Worm (Caenorhabditis elegans): ENCODE measurements around the gene R107.2.

DNA sequence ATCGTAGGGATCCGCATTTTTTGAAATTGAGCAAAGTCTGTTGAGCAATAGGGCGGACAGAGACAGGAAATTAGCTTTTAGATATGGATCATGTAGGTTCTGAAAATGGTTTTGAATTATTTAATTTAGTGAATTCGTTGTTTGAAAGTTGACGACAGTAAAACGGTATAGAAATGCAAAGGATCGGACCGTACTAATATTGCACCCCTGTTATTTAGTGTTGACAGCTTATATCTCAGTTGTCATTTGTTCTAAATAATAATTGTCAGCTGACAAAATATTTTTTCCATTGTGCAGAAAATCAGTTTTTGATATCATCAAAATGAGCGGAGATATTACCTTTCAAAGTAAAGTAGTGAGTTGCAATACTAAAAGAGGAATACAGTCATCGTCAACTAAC is 25.6 kb upstream of the R107.2 start, which contains the start of gene lin-12:
- TF ChIP-seq R02D3.7 (tag; optimal IDR thresholded peaks at IDR 0.05): no peak
- no peak for TF ChIP-seq unc-130 (GFP tag; optimal IDR thresholded peaks at IDR 0.05)
- TF ChIP-seq nhr-11 (tag; optimal IDR thresholded peaks at IDR 0.05): no peak
- no peak for TF ChIP-seq Y75B8A.6 (GFP tag; IDR thresholded peaks at IDR 0.05)
- no peak for TF ChIP-seq jun-1 (tag; optimal IDR thresholded peaks at IDR 0.05)
- no peak for TF ChIP-seq snpc-4 (tag; optimal IDR thresholded peaks at IDR 0.05)
- no peak for TF ChIP-seq egl-27 (tag; optimal IDR thresholded peaks at IDR 0.05)
- no peak for TF ChIP-seq nhr-28 (tag; optimal IDR thresholded peaks at IDR 0.05)
